Fruit fly (Drosophila melanogaster) whole organism, embryonic: ENCODE measurements around the gene CG43052.

Source experiments
- Asciz ChIP-seq: fragments of 200-800 bp; sonication (Bioruptor generic); optimal IDR thresholded peaks from 2 replicates; lab custom pipeline; 2017; ENCODE audit warnings: missing biosample characterization, mild to moderate bottlenecking, missing genetic modification characterization, missing genetic modification reagents
- BEAF-32 ChIP-seq: fragments of 200-800 bp; sonication (Bioruptor generic); optimal IDR thresholded peaks from 3 replicates; lab custom pipeline; 2017; ENCODE audit warnings: missing biosample characterization, missing genetic modification characterization, mild to moderate bottlenecking, moderate library complexity, missing genetic modification reagents
- Blimp-1 ChIP-seq: fragments of 200-800 bp; sonication (Bioruptor generic); optimal IDR thresholded peaks from 3 replicates; lab custom pipeline; 2018; ENCODE audit warnings: missing biosample characterization, missing genetic modification characterization, mild to moderate bottlenecking, moderate library complexity, missing genetic modification reagents
- CG10366 ChIP-seq: fragments of 200-800 bp; sonication (Bioruptor generic); IDR thresholded peaks from 2 replicates; pipeline ENCODE4 v1.3.6; 2022; ENCODE audit warnings: missing biosample characterization, missing genetic modification characterization
- CG12071 ChIP-seq: fragments of 200-800 bp; sonication (Bioruptor generic); optimal IDR thresholded peaks from 3 replicates; lab custom pipeline; 2018; ENCODE audit warnings: missing biosample characterization, mild to moderate bottlenecking, missing genetic modification characterization
- CG12391 ChIP-seq: fragments of 200-800 bp; sonication (Bioruptor generic); optimal IDR thresholded peaks from 3 replicates; lab custom pipeline; 2018; ENCODE audit warnings: missing biosample characterization, mild to moderate bottlenecking, missing genetic modification characterization, moderate library complexity
- CG13775 ChIP-seq: fragments of 200-800 bp; sonication (Bioruptor generic); optimal IDR thresholded peaks from 3 replicates; lab custom pipeline; 2017; ENCODE audit warnings: missing biosample characterization, mild to moderate bottlenecking, missing genetic modification characterization
- CG14710 ChIP-seq: fragments of 200-800 bp; sonication (Bioruptor generic); optimal IDR thresholded peaks from 3 replicates; lab custom pipeline; 2019; ENCODE audit warnings: missing biosample characterization, mild to moderate bottlenecking, missing genetic modification characterization, moderate library complexity
- CG2202 ChIP-seq: fragments of 200-800 bp; sonication (Bioruptor generic); optimal IDR thresholded peaks from 2 replicates; lab custom pipeline; 2018; ENCODE audit warnings: missing biosample characterization, mild to moderate bottlenecking, missing genetic modification characterization
- CG33557 ChIP-seq: fragments of 200-800 bp; sonication (Bioruptor generic); optimal IDR thresholded peaks from 2 replicates; lab custom pipeline; 2019; ENCODE audit warnings: missing biosample characterization, mild to moderate bottlenecking, missing genetic modification characterization, moderate library complexity
- CG4282 ChIP-seq: fragments of 200-800 bp; sonication (Bioruptor generic); optimal IDR thresholded peaks from 2 replicates; lab custom pipeline; 2016; ENCODE audit warnings: missing biosample characterization, missing genetic modification characterization
- CG4404 ChIP-seq: fragments of 200-800 bp; sonication (Bioruptor generic); IDR thresholded peaks from 2 replicates; pipeline ENCODE4 v1.3.6; 2022; ENCODE audit warnings: missing biosample characterization, missing genetic modification characterization
- CG4730 ChIP-seq: fragments of 200-800 bp; sonication (Bioruptor generic); IDR thresholded peaks from 2 replicates; pipeline ENCODE4 v1.3.6; 2022; ENCODE audit warnings: missing biosample characterization, missing genetic modification characterization
- CG6683 ChIP-seq: fragments of 200-800 bp; sonication (Bioruptor generic); optimal IDR thresholded peaks from 2 replicates; lab custom pipeline; 2017; ENCODE audit warnings: missing biosample characterization, mild to moderate bottlenecking, missing genetic modification characterization, missing genetic modification reagents
- CG6765 ChIP-seq: fragments of 200-800 bp; sonication (Bioruptor generic); optimal IDR thresholded peaks from 3 replicates; lab custom pipeline; 2017; ENCODE audit warnings: missing biosample characterization, mild to moderate bottlenecking, missing genetic modification characterization
- CG7745 ChIP-seq: fragments of 200-800 bp; sonication (Bioruptor generic); optimal IDR thresholded peaks from 2 replicates; lab custom pipeline; 2018; ENCODE audit warnings: missing biosample characterization, mild to moderate bottlenecking, missing genetic modification characterization, moderate library complexity
- Dbx ChIP-seq: fragments of 200-800 bp; sonication (Bioruptor generic); IDR thresholded peaks from 3 replicates; pipeline ENCODE4 v1.3.6; 2022; ENCODE audit warnings: missing biosample characterization, missing genetic modification characterization
- Dip3 ChIP-seq: fragments of 200-800 bp; sonication (Bioruptor generic); optimal IDR thresholded peaks from 3 replicates; lab custom pipeline; 2016; ENCODE audit warnings: missing biosample characterization, missing genetic modification characterization
- Dref ChIP-seq: fragments of 200-800 bp; sonication (Bioruptor generic); IDR thresholded peaks from 2 replicates; pipeline ENCODE4 v1.3.6; 2022; ENCODE audit warnings: missing biosample characterization, missing genetic modification characterization
- Elba2 ChIP-seq: fragments of 200-800 bp; sonication (Bioruptor generic); optimal IDR thresholded peaks from 3 replicates; lab custom pipeline; 2016; ENCODE audit warnings: missing biosample characterization, missing genetic modification characterization
- Fer2 ChIP-seq: fragments of 200-800 bp; sonication (Bioruptor generic); optimal IDR thresholded peaks from 2 replicates; lab custom pipeline; 2018; ENCODE audit warnings: missing biosample characterization, mild to moderate bottlenecking, missing genetic modification characterization, moderate library complexity
- MTF-1 ChIP-seq: fragments of 200-800 bp; sonication (Bioruptor generic); optimal IDR thresholded peaks from 2 replicates; lab custom pipeline; 2018; ENCODE audit warnings: missing biosample characterization, mild to moderate bottlenecking, missing genetic modification characterization, borderline replicate concordance
- Med ChIP-seq: fragments of 200-800 bp; sonication (Bioruptor generic); peaks from one replicate; lab custom pipeline; 2016; ENCODE audit warnings: missing biosample characterization, missing genetic modification characterization, mild to moderate bottlenecking, inconsistent platforms, moderate library complexity
- Nf-YC ChIP-seq: fragments of 200-800 bp; optimal IDR thresholded peaks from 3 replicates; lab custom pipeline; 2019; ENCODE audit warnings: missing biosample characterization, mild to moderate bottlenecking, missing genetic modification characterization, moderate library complexity
- Oli ChIP-seq: fragments of 200-800 bp; sonication (Bioruptor generic); optimal IDR thresholded peaks from 2 replicates; lab custom pipeline; 2018; ENCODE audit warnings: missing biosample characterization, mild to moderate bottlenecking, missing genetic modification characterization, moderate library complexity
- Optix ChIP-seq: fragments of 200-800 bp; sonication (Bioruptor generic); IDR thresholded peaks from 3 replicates; pipeline ENCODE4 v1.3.6; 2022; ENCODE audit warnings: missing biosample characterization, missing genetic modification characterization
- Sox102F ChIP-seq: fragments of 200-800 bp; sonication (Bioruptor generic); optimal IDR thresholded peaks from 2 replicates; lab custom pipeline; 2018; ENCODE audit warnings: missing biosample characterization, mild to moderate bottlenecking, missing genetic modification characterization, moderate library complexity
- Sry-β ChIP-seq: fragments of 200-800 bp; sonication (Bioruptor generic); optimal IDR thresholded peaks from 2 replicates; lab custom pipeline; 2018; ENCODE audit warnings: missing biosample characterization, mild to moderate bottlenecking, missing genetic modification characterization, moderate library complexity
- Stat92E ChIP-seq, 3 experiments: fragments of >200 bp in 2 of 3; fragments of 200-800 bp in 1 of 3; sonication (Bioruptor generic) in 1 of 3; optimal IDR thresholded peaks; 2 replicates each; lab custom pipeline; 2017 to 2019; ENCODE audit warnings: missing biosample characterization in 3 of 3, missing genetic modification characterization in 3 of 3, mild to moderate bottlenecking in 1 of 3, moderate library complexity in 1 of 3
- az2 ChIP-seq: fragments of 200-800 bp; sonication (Bioruptor generic); optimal IDR thresholded peaks from 3 replicates; lab custom pipeline; 2016; ENCODE audit warnings: missing biosample characterization, missing genetic modification characterization
- bsh ChIP-seq, 2 experiments: fragments of 200-800 bp; sonication (Bioruptor generic); optimal IDR thresholded peaks; 2 replicates each; lab custom pipeline; 2017 to 2018; ENCODE audit warnings: mild to moderate bottlenecking in 2 of 2, missing biosample characterization in 2 of 2, missing genetic modification characterization in 2 of 2, moderate library complexity in 1 of 2
- cas ChIP-seq: fragments of 200-800 bp; sonication (Bioruptor generic); IDR thresholded peaks from 2 replicates; pipeline ENCODE4 v1.3.6; 2022; ENCODE audit warnings: missing biosample characterization, missing genetic modification characterization
- da ChIP-seq: fragments of 200-800 bp; sonication (Bioruptor generic); optimal IDR thresholded peaks from 2 replicates; lab custom pipeline; 2016; ENCODE audit warnings: missing biosample characterization, missing genetic modification characterization
- dmrt11E ChIP-seq: fragments of 200-800 bp; sonication (Bioruptor generic); optimal IDR thresholded peaks from 3 replicates; lab custom pipeline; 2018; ENCODE audit warnings: missing biosample characterization, mild to moderate bottlenecking, missing genetic modification characterization, moderate library complexity
- gem ChIP-seq: fragments of 200-800 bp; sonication (Bioruptor generic); optimal IDR thresholded peaks from 2 replicates; lab custom pipeline; 2019; ENCODE audit warnings: missing biosample characterization, mild to moderate bottlenecking, missing genetic modification characterization, moderate library complexity
- ham ChIP-seq: fragments of 200-800 bp; sonication (Bioruptor generic); IDR thresholded peaks from 2 replicates; pipeline ENCODE4 v1.3.6; 2022; ENCODE audit warnings: missing biosample characterization, missing genetic modification characterization
- jing ChIP-seq: fragments of 200-800 bp; sonication (Bioruptor generic); optimal IDR thresholded peaks from 2 replicates; lab custom pipeline; 2018; ENCODE audit warnings: missing biosample characterization, mild to moderate bottlenecking, missing genetic modification characterization
- luna ChIP-seq: fragments of 200-800 bp; sonication (Bioruptor generic); optimal IDR thresholded peaks from 2 replicates; lab custom pipeline; 2016; ENCODE audit warnings: missing biosample characterization, missing genetic modification characterization
- nom ChIP-seq: fragments of 200-800 bp; sonication (Bioruptor generic); optimal IDR thresholded peaks from 2 replicates; lab custom pipeline; 2017; ENCODE audit warnings: missing biosample characterization, missing genetic modification characterization, mild to moderate bottlenecking, moderate library complexity, missing genetic modification reagents
- p53 ChIP-seq: fragments of 200-800 bp; sonication (Bioruptor generic); optimal IDR thresholded peaks from 2 replicates; lab custom pipeline; 2016; ENCODE audit warnings: missing biosample characterization, missing genetic modification characterization
- pho ChIP-seq: fragments of 200-800 bp; sonication (Bioruptor generic); optimal IDR thresholded peaks from 2 replicates; lab custom pipeline; 2016; ENCODE audit warnings: missing biosample characterization, missing genetic modification characterization
- pros ChIP-seq: fragments of 200-800 bp; sonication (Bioruptor generic); optimal IDR thresholded peaks from 3 replicates; lab custom pipeline; 2019; ENCODE audit warnings: missing biosample characterization, mild to moderate bottlenecking, missing genetic modification characterization, moderate library complexity
- row ChIP-seq: fragments of 200-800 bp; sonication (Bioruptor generic); IDR thresholded peaks from 3 replicates; pipeline ENCODE4 v1.3.6; 2022; ENCODE audit warnings: missing biosample characterization, missing genetic modification characterization
- twi ChIP-seq: fragments of 200-800 bp; optimal IDR thresholded peaks from 2 replicates; lab custom pipeline; 2019; ENCODE audit warnings: missing biosample characterization, mild to moderate bottlenecking, missing genetic modification characterization, moderate library complexity
- vnd ChIP-seq: fragments of 200-800 bp; sonication (Bioruptor generic); IDR thresholded peaks from 3 replicates; pipeline ENCODE4 v1.3.6; 2022; ENCODE audit warnings: missing biosample characterization, missing genetic modification characterization; ENCODE audit not compliant: partially characterized antibody
- vvl ChIP-seq: fragments of 200-800 bp; sonication (Bioruptor generic); IDR thresholded peaks from 2 replicates; pipeline ENCODE4 v1.3.6; 2022; ENCODE audit warnings: missing biosample characterization, missing genetic modification characterization
- wdn ChIP-seq: fragments of 200-800 bp; sonication (Bioruptor generic); IDR thresholded peaks from 2 replicates; pipeline ENCODE4 v1.3.6; 2022; ENCODE audit warnings: missing biosample characterization, missing genetic modification characterization
- zen ChIP-seq: fragments of 200-800 bp; sonication (Bioruptor generic); optimal IDR thresholded peaks from 3 replicates; lab custom pipeline; 2018; ENCODE audit warnings: missing biosample characterization, mild to moderate bottlenecking, missing genetic modification characterization, moderate library complexity

CG43052 gene

DNA sequence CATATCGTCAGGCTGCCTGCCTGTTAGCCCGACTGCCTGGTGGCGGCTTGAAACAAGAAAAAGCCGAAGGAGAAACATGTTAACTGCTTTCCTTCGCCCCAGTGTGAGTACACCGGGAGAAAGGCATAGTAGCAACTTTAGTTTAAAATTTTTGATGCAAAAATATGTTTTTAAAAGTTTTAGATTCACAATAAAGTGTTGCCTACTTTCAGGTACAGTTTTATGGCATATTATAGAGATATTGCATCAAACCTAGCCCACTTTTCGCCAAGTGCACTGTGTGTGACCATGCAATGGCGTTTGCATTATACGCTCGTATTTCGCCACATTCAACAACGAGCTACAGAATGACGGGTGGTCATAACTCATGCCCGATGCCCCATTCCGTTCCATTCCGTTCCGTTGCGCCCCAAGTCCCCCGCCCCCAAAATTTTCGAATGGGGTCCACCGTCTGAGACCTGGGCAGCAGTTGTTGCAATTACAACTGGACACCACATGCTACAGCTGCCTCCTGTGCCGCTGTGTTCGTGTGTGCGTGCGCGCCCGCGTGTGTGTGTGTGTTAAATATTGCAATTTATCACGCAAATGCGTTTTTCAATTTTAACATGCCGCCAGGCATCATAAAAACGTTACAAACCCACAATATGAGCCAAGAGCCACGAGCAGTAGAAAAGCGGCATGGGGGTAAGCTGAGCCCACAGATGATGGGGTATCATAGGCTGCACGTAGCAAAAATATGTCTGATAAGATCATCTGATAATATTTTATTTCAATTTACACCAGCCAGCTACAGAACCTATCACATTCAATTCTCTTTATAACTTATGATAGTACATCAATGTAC, 18.3 kb downstream of the CG43052 start (continued):
- TF ChIP-seq Asciz (GFP tag; lab: Kevin White, UChicago) (no peak), CG4730 (peak; percentile 17; the same call in 1 of the 2 replicates), CG4404 (peak; percentile 41; the same call in 1 of the 2 replicates), luna (GFP tag; lab: Kevin White, UChicago) (no peak), vvl (peak; percentile 57; the same call in 1 of the 2 replicates), CG2202 (tag; lab: Kevin White, UChicago) (no peak), CG6683 (no peak), pros (GFP tag; lab: Kevin White, UChicago) (no peak), ham (GFP tag; lab: Robert Waterston, UW) (no peak), Blimp-1 (peak; percentile 38), Dip3 (GFP tag; lab: Kevin White, UChicago) (no peak), row (GFP tag; lab: Robert Waterston, UW) (peak; percentile 53; the same call in 2 of the 3 replicates), Elba2 (peak; percentile 28), CG13775 (GFP tag; lab: Kevin White, UChicago) (peak; percentile 4), bsh (GFP tag; optimal IDR thresholded peaks at IDR 0.05; lab: Kevin White, UChicago) (peak; percentile 41 to 72), wdn (no peak), CG7745 (no peak), jing (GFP tag; lab: Kevin White, UChicago) (peak; percentile 38), Oli (tag; lab: Kevin White, UChicago) (peak; percentile 45), nom (GFP tag; lab: Kevin White, UChicago) (peak; percentile 85), Sox102F (GFP tag; lab: Kevin White, UChicago) (peak; percentile 44), CG12391 (peak; percentile 19), Dref (GFP tag; lab: Robert Waterston, UW) (no peak), CG6765 (GFP tag; lab: Kevin White, UChicago) (no peak), CG4282 (GFP tag; lab: Kevin White, UChicago) (no peak), Fer2 (tag; lab: Kevin White, UChicago) (no peak), BEAF-32 (no peak), Stat92E (GFP tag; optimal IDR thresholded peaks at IDR 0.05; lab: Kevin White, UChicago) (no peak), CG12071 (no peak), Optix (GFP tag; lab: Robert Waterston, UW) (peak; percentile 56; the same call in 1 of the 3 replicates), az2 (GFP tag; lab: Kevin White, UChicago) (peak; percentile 43), da (GFP tag; lab: Kevin White, UChicago) (no peak), Med (GFP tag; lab: Kevin White, UChicago) (peak; percentile 48), Sry-β (no peak), p53 (GFP tag; lab: Kevin White, UChicago) (no peak), twi (tag; lab: Kevin White, UChicago) (peak; percentile 4), gem (tag; lab: Kevin White, UChicago) (peak; percentile 56), Dbx (GFP tag; lab: Robert Waterston, UW) (no peak), MTF-1 (GFP tag; lab: Kevin White, UChicago) (no peak), cas (GFP tag; lab: Robert Waterston, UW) (no peak), CG10366 (GFP tag; lab: Robert Waterston, UW) (no peak; the same call in 1 of the 2 replicates), vnd (GFP tag; lab: Robert Waterston, UW) (no peak), dmrt11E (peak; percentile 48), Nf-YC (tag; lab: Kevin White, UChicago) (no peak), CG14710 (peak; percentile 24), pho (GFP tag; lab: Kevin White, UChicago) (no peak), CG33557 (GFP tag; lab: Kevin White, UChicago) (no peak), zen (peak; percentile 62)
